Worm (Caenorhabditis elegans) whole organism, L3 larva: ENCODE measurements around the gene prp-19.

Source experiments
- R02D3.7 ChIP-seq: fragments of 150-350 bp; optimal IDR thresholded peaks from 2 replicates; lab custom pipeline; 2014; ENCODE audit warnings: missing biosample characterization, missing genetic modification characterization
- ZK546.5 ChIP-seq: sonication (generic microtip); optimal IDR thresholded peaks from 2 replicates; lab custom pipeline; 2017; ENCODE audit warnings: missing biosample characterization, missing genetic modification characterization
- ama-1 ChIP-seq: fragments of 150-350 bp; optimal IDR thresholded peaks from 2 replicates; lab custom pipeline; 2018
- ceh-16 ChIP-seq: sonication (generic microtip); optimal IDR thresholded peaks from 2 replicates; lab custom pipeline; 2017; ENCODE audit warnings: missing biosample characterization, missing genetic modification characterization
- ceh-82 ChIP-seq: fragments of 150-350 bp; optimal IDR thresholded peaks from 2 replicates; lab custom pipeline; 2014; ENCODE audit warnings: missing biosample characterization, missing genetic modification characterization
- daf-12 ChIP-seq: fragments of 150-350 bp; optimal IDR thresholded peaks from 2 replicates; lab custom pipeline; 2014; ENCODE audit warnings: missing biosample characterization, missing genetic modification reagents, missing genetic modification characterization
- egl-5 ChIP-seq: fragments of 150-350 bp; optimal IDR thresholded peaks from 2 replicates; lab custom pipeline; 2017; ENCODE audit warnings: missing biosample characterization, missing genetic modification reagents, missing genetic modification characterization, inconsistent platforms
- elt-2 ChIP-seq: sonication (generic microtip); optimal IDR thresholded peaks from 2 replicates; lab custom pipeline; 2016; ENCODE audit warnings: missing genetic modification reagents, mild to moderate bottlenecking, missing genetic modification characterization, missing compliant biosample characterization
- elt-3 ChIP-seq, 3 experiments: fragments of 150-350 bp in 1 of 3; sonication (generic microtip) in 2 of 3; optimal IDR thresholded peaks; 2 replicates in 2 of 3; 4 replicates in 1 of 3; lab custom pipeline; 2014 to 2017; ENCODE audit warnings: missing biosample characterization in 3 of 3, missing genetic modification characterization in 3 of 3
- eor-1 ChIP-seq, 2 experiments: fragments of 150-350 bp; optimal IDR thresholded peaks; 2 replicates each; lab custom pipeline; 2014 to 2018; ENCODE audit warnings: missing biosample characterization in 2 of 2, missing genetic modification characterization in 2 of 2
- hmg-11 ChIP-seq: sonication (generic microtip); optimal IDR thresholded peaks from 2 replicates; lab custom pipeline; 2016; ENCODE audit warnings: missing genetic modification characterization, missing compliant biosample characterization
- jun-1 ChIP-seq: fragments of 150-350 bp; optimal IDR thresholded peaks from 2 replicates; lab custom pipeline; 2014; ENCODE audit warnings: missing biosample characterization, missing genetic modification reagents, missing genetic modification characterization
- lin-15B ChIP-seq: fragments of 150-350 bp; optimal IDR thresholded peaks from 2 replicates; lab custom pipeline; 2014; ENCODE audit warnings: missing biosample characterization, missing genetic modification characterization
- lsy-12 ChIP-seq: sonication (generic microtip); optimal IDR thresholded peaks from 2 replicates; lab custom pipeline; 2016; ENCODE audit warnings: mild to moderate bottlenecking, missing genetic modification characterization, missing compliant biosample characterization
- mml-1 ChIP-seq: fragments of 150-350 bp; sonication (generic microtip); optimal IDR thresholded peaks from 3 replicates; lab custom pipeline; 2014; ENCODE audit warnings: missing biosample characterization, missing genetic modification characterization
- nfya-1 ChIP-seq: sonication (generic microtip); optimal IDR thresholded peaks from 2 replicates; lab custom pipeline; 2017; ENCODE audit warnings: missing genetic modification characterization, mild to moderate bottlenecking, missing compliant biosample characterization, antibody characterized with exemption, moderate library complexity; ENCODE audit not compliant: insufficient read depth
- nhr-11 ChIP-seq: fragments of 150-350 bp; optimal IDR thresholded peaks from 2 replicates; lab custom pipeline; 2014; ENCODE audit warnings: missing biosample characterization, missing genetic modification characterization
- nhr-12 ChIP-seq: fragments of 150-350 bp; optimal IDR thresholded peaks from 2 replicates; lab custom pipeline; 2014; ENCODE audit warnings: missing biosample characterization, missing genetic modification characterization
- nhr-23 ChIP-seq: fragments of 150-350 bp; optimal IDR thresholded peaks from 2 replicates; lab custom pipeline; 2014; ENCODE audit warnings: missing biosample characterization, missing genetic modification reagents, missing genetic modification characterization
- nhr-237 ChIP-seq: fragments of 150-350 bp; optimal IDR thresholded peaks from 2 replicates; lab custom pipeline; 2014; ENCODE audit warnings: missing biosample characterization, missing genetic modification characterization
- nhr-25 ChIP-seq: sonication (generic microtip); optimal IDR thresholded peaks from 2 replicates; lab custom pipeline; 2017; ENCODE audit warnings: missing biosample characterization, missing genetic modification characterization
- nhr-28 ChIP-seq: fragments of 150-350 bp; optimal IDR thresholded peaks from 2 replicates; lab custom pipeline; 2014; ENCODE audit warnings: missing biosample characterization, missing genetic modification characterization
- nhr-43 ChIP-seq: sonication (generic microtip); optimal IDR thresholded peaks from 2 replicates; lab custom pipeline; 2016; ENCODE audit warnings: mild to moderate bottlenecking, missing genetic modification characterization, missing compliant biosample characterization; ENCODE audit not compliant: poor library complexity, severe bottlenecking
- nhr-76 ChIP-seq: fragments of 150-350 bp; sonication (generic microtip); optimal IDR thresholded peaks from 5 replicates; lab custom pipeline; 2014; ENCODE audit warnings: missing biosample characterization, missing genetic modification characterization
- nhr-77 ChIP-seq: fragments of 150-350 bp; optimal IDR thresholded peaks from 2 replicates; lab custom pipeline; 2014; ENCODE audit warnings: missing biosample characterization, missing genetic modification characterization
- pha-4 ChIP-seq: fragments of 150-350 bp; optimal IDR thresholded peaks from 2 replicates; lab custom pipeline; 2014; ENCODE audit warnings: missing biosample characterization, missing genetic modification reagents, missing genetic modification characterization
- pqm-1 ChIP-seq: fragments of 150-350 bp; optimal IDR thresholded peaks from 2 replicates; lab custom pipeline; 2017; ENCODE audit warnings: missing biosample characterization, missing genetic modification characterization, inconsistent platforms
- sea-2 ChIP-seq: fragments of 150-350 bp; sonication (generic microtip); optimal IDR thresholded peaks from 4 replicates; lab custom pipeline; 2014; ENCODE audit warnings: missing biosample characterization, missing genetic modification reagents, missing genetic modification characterization
- skn-1 ChIP-seq: fragments of 150-350 bp; optimal IDR thresholded peaks from 2 replicates; lab custom pipeline; 2014; ENCODE audit warnings: missing biosample characterization, missing genetic modification characterization
- unc-39 ChIP-seq: sonication (generic microtip); optimal IDR thresholded peaks from 4 replicates; lab custom pipeline; 2017; ENCODE audit warnings: missing biosample characterization, missing genetic modification characterization
- ztf-11 ChIP-seq: fragments of 150-350 bp; optimal IDR thresholded peaks from 2 replicates; lab custom pipeline; 2014; ENCODE audit warnings: missing biosample characterization, missing genetic modification characterization
- ztf-4 ChIP-seq: fragments of 150-350 bp; optimal IDR thresholded peaks from 2 replicates; lab custom pipeline; 2014; ENCODE audit warnings: missing biosample characterization, missing genetic modification characterization

Gene prp-19

DNA sequence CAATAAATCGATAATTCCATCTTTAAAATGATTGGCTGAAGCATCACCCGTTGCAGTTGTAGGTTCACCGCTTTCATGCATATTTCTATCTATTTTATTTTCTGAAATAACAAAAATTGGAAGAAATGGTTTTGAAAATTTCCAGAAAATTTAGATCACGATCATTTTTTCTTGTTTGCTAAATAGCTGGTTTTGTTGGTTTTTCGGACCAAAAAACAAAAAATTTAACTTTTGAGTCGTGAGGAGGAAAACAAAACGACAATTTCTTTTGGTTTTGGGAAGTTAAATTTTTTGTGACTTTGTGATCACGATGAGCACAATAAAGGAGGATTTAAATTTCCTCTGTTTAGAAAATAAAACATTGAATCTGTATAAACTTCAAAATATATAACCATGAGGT is 6.6 kb downstream of the prp-19 start, which contains the start of gene T10F2.2:
Gene T10F2.2, minus strand, starts transcription at position 101 of the 400 bp plus-strand sequence.
- TF ChIP-seq hmg-11 (tag; lab: Kevin White, UChicago) (no peak), nfya-1 (tag; lab: Kevin White, UChicago) (no peak), nhr-28 (no peak), nhr-11 (tag; lab: Kevin White, UChicago) (no peak), unc-39 (tag; lab: Kevin White, UChicago) (no peak), elt-2 (no peak)

ce11 chrIII:5162820-5163631 is 8.8 kb downstream of the prp-19 start, which contains the start of gene gars-1:
gars-1 (minus strand) TSS chrIII:5163627.
- no peak for TF ChIP-seq ztf-4 (tag; lab: Kevin White, UChicago)
- no peak for TF ChIP-seq mml-1 (tag; lab: Kevin White, UChicago)
- TF ChIP-seq ZK546.5 = no peak
- TF ChIP-seq unc-39 (tag; lab: Kevin White, UChicago) = no peak
- peak; percentile 36 for TF ChIP-seq nfya-1 (tag; lab: Kevin White, UChicago)
- TF ChIP-seq lsy-12 (tag; lab: Kevin White, UChicago) = no peak
- TF ChIP-seq nhr-28 = no peak
- TF ChIP-seq nhr-25 (tag; lab: Kevin White, UChicago) = peak; percentile 52
- no peak for TF ChIP-seq nhr-12 (tag; lab: Kevin White, UChicago)
- peak; percentile 37 for TF ChIP-seq lin-15B (tag; lab: Kevin White, UChicago)
- TF ChIP-seq nhr-76 (tag; lab: Kevin White, UChicago) = no peak
- no peak for TF ChIP-seq daf-12
- TF ChIP-seq ztf-11 (tag; lab: Kevin White, UChicago) = no peak
- TF ChIP-seq egl-5 (tag; lab: Kevin White, UChicago) = no peak
- no peak for TF ChIP-seq skn-1 (tag; lab: Kevin White, UChicago)
- no peak for TF ChIP-seq R02D3.7 (tag; lab: Kevin White, UChicago)
- TF ChIP-seq pha-4 = peak; percentile 4
- TF ChIP-seq nhr-11 (tag; lab: Kevin White, UChicago) = no peak
- TF ChIP-seq ceh-16 (tag; lab: Kevin White, UChicago) = no peak
- TF ChIP-seq ama-1 (lab: Kevin White, UChicago) = peak; percentile 75
- TF ChIP-seq jun-1 (tag; lab: Kevin White, UChicago) = no peak
- TF ChIP-seq ceh-82 (tag; lab: Kevin White, UChicago) = no peak

ce11 chrIII:5160803-5161202 is 11.0 kb downstream of the prp-19 start:
- TF ChIP-seq lsy-12 (tag; lab: Kevin White, UChicago) = no peak

DNA sequence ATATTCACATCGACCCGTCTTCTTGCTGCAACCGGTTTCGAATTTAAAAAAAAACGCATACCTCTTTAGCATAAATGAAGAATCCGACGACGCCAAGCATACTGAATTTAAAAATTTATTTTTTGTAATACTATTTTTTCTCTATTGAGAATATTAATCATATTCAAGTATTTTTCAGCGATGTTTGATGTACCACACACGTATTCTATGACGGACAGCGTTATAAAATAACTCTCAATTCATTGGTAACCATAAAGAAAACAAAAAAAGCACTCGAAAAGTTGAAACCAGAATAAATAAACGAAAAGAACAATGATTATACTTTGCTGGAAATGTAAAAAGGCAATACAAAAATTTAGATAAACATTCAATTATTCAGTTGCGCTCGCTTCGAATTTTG is 12.3 kb downstream of the prp-19 start, which contains the start of gene T10F2.5:
Gene T10F2.5, minus strand, starts transcription at position 101 of the 400 bp plus-strand sequence.
- TF ChIP-seq nhr-23 = peak; percentile 0
- peak; percentile 9 for TF ChIP-seq nhr-43
- TF ChIP-seq nhr-25 (tag; lab: Kevin White, UChicago) = no peak
- TF ChIP-seq eor-1 (tag; optimal IDR thresholded peaks at IDR 0.05; lab: Kevin White, UChicago) = no peak

DNA sequence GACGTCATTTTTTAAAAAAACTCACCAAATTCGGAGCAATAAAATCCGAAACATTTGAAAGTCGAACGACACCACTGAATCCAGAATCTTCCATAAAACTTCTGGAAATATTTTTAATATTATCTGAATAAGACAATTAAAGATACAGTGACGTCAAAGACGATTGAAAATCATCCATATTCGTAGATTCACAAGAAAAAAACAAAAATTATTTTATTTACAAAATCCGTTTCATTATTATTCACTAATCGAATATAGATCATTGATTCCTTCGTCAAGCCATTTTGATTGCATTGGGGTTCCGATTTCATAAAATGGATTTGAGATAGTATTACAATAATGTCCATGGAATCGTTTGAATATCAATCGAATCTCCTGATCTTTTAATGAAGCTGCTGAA is 13.2 kb downstream of the prp-19 start, which contains the start of gene oxy-4:
Gene oxy-4, minus strand, starts transcription at position 101 of the 400 bp plus-strand sequence.
- TF ChIP-seq pqm-1 = no peak
- TF ChIP-seq ama-1 (lab: Kevin White, UChicago) = no peak
- TF ChIP-seq hmg-11 (tag; lab: Kevin White, UChicago) = no peak
- TF ChIP-seq ceh-16 (tag; lab: Kevin White, UChicago) = no peak
- TF ChIP-seq elt-2 = no peak

- TF ChIP-seq nhr-237 (tag; lab: Kevin White, UChicago) (no peak), egl-5 (tag; lab: Kevin White, UChicago) (no peak), sea-2 (GFP tag; lab: Kevin White, UChicago) (no peak), nhr-77 (no peak), nhr-25 (tag; lab: Kevin White, UChicago) (no peak), lsy-12 (tag; lab: Kevin White, UChicago) (no peak), elt-3 (tag; optimal IDR thresholded peaks at IDR 0.05; lab: Kevin White, UChicago) (no peak), elt-2 (no peak), ztf-11 (tag; lab: Kevin White, UChicago) (no peak), unc-39 (tag; lab: Kevin White, UChicago) (no peak), ceh-16 (tag; lab: Kevin White, UChicago) (no peak), eor-1 (tag; optimal IDR thresholded peaks at IDR 0.05; lab: Kevin White, UChicago) (no peak), pha-4 (no peak)
- TF ChIP-seq, all 47 proteins: peak for 0
Measured at ce11 chrIII:5155393-5155792, 16.5 kb downstream of the prp-19 start.
